Worm (Caenorhabditis elegans) whole organism, early embryonic: ENCODE data around the gene tsp-1.

Experiments used
- B0310.2 ChIP-seq: sonication (generic microtip); optimal IDR thresholded peaks from 2 replicates; lab custom pipeline; 2016; ENCODE audit warnings: mild to moderate bottlenecking, missing genetic modification characterization, missing compliant biosample characterization
- ama-1 ChIP-seq: fragments of 150-350 bp; optimal IDR thresholded peaks from 2 replicates; lab custom pipeline; 2014
- ceh-36 ChIP-seq: sonication (generic microtip); optimal IDR thresholded peaks from 2 replicates; lab custom pipeline; 2016; ENCODE audit warnings: missing genetic modification characterization, inconsistent platforms, missing compliant biosample characterization
- ets-7 ChIP-seq: sonication (generic microtip); optimal IDR thresholded peaks from 2 replicates; lab custom pipeline; 2016; ENCODE audit warnings: missing genotype, missing genetic modification characterization, missing compliant biosample characterization
- hmbx-1 ChIP-seq: sonication (generic microtip); optimal IDR thresholded peaks from 2 replicates; lab custom pipeline; 2016; ENCODE audit warnings: mild to moderate bottlenecking, missing genetic modification characterization, missing compliant biosample characterization
- hmg-4 ChIP-seq: fragments of 200-800 bp; sonication (Bioruptor generic); optimal IDR thresholded peaks from 2 replicates; lab custom pipeline; 2018; ENCODE audit warnings: mild to moderate bottlenecking, missing genetic modification characterization, missing compliant biosample characterization
- hnd-1 ChIP-seq: sonication (generic microtip); optimal IDR thresholded peaks from 2 replicates; lab custom pipeline; 2016; ENCODE audit warnings: missing genetic modification characterization, missing compliant biosample characterization
- pes-1 ChIP-seq: fragments of 200-800 bp; sonication (Bioruptor generic); IDR thresholded peaks from 2 replicates; pipeline ENCODE4 v1.3.6; 2022; ENCODE audit warnings: missing genetic modification reagents, missing genetic modification characterization, missing compliant biosample characterization
- scrt-1 ChIP-seq: fragments of 200-800 bp; sonication (Bioruptor generic); IDR thresholded peaks from 2 replicates; pipeline ENCODE4 v1.3.6; 2022; ENCODE audit warnings: missing genetic modification characterization, missing compliant biosample characterization
- tbx-11 ChIP-seq: fragments of 200-800 bp; sonication (Bioruptor generic); IDR thresholded peaks from 2 replicates; pipeline ENCODE4 v1.3.6; 2022; ENCODE audit warnings: missing genetic modification characterization, missing compliant biosample characterization
- tra-4 ChIP-seq: sonication (generic microtip); optimal IDR thresholded peaks from 2 replicates; lab custom pipeline; 2017; ENCODE audit warnings: missing genetic modification characterization, missing compliant biosample characterization

ce11 chrIII:8262599-8262998 lies 23.4 kb upstream of the tsp-1 start:
- TF ChIP-seq B0310.2 (tag; lab: Kevin White, UChicago) (no peak), ama-1 (lab: Kevin White, UChicago) (no peak), scrt-1 (GFP tag; lab: Robert Waterston, UW) (no peak), ets-7 (tag; lab: Kevin White, UChicago) (no peak), pes-1 (GFP tag; lab: Robert Waterston, UW) (no peak), ceh-36 (tag; lab: Kevin White, UChicago) (no peak), hnd-1 (tag; lab: Kevin White, UChicago) (no peak), hmg-4 (no peak), hmbx-1 (tag; lab: Kevin White, UChicago) (no peak), tbx-11 (GFP tag; lab: Robert Waterston, UW) (no peak), tra-4 (tag; lab: Kevin White, UChicago) (no peak)
